Fruit fly (Drosophila melanogaster): Measurements from ENCODE around the gene PolA2.

The PolA2 gene

DNA sequence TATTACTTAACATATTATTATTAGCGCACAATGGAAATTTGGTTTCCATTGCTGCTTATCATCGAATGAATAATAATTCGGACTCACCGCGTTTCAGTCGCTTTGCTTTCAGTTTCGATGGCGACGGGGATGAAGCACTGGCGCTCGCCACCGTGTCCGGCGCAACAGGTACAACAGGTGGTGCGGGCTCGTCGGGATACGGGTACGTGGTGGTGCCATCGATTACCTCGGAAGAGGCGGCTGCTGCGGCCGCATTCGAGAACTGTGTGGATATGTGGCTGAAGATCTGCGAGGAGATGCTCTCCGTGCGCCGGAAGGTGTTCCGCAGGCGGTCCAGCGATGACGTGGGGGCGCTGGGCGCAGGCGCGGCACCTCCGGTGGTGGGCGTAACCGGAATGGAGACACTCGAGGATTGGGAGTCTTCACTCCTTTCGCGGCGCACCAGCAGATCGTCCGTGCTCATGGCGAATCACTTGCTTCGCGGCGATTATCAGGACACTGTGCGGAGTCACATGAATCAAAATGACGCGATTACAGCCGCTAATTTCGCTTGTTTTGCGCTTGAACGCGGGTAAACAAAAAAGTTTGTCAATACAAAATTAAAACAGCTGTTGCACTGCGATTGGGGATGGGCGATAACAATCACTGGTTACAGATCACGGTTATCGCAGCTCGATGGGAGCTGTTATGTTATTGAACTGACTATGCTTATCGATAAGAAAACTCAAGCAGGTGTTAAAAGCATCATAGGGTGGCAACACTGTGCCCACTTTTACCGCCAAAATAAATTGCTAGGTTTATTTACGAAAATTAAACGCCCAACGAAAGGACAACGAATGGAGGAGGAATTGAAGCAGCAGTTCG lies at the start of gene PolA2, which contains the start of gene CG31064 (continued):
- no peak for TF ChIP-seq CG15269 (tag; optimal IDR thresholded peaks at IDR 0.05)
- no peak for TF ChIP-seq gro (GFP tag; optimal IDR thresholded peaks at IDR 0.05)
- no peak for TF ChIP-seq H15 (GFP tag; IDR thresholded peaks at IDR 0.05)
- TF ChIP-seq dmrt11E (tag; optimal IDR thresholded peaks at IDR 0.05) = no peak
- TF ChIP-seq odd (GFP tag; optimal IDR thresholded peaks at IDR 0.05) = no peak
- no peak for TF ChIP-seq CG6689 (GFP tag; IDR thresholded peaks at IDR 0.05)
- peak; percentile 13; the same call in 1 of the 3 replicates for TF ChIP-seq Dbx (GFP tag; IDR thresholded peaks at IDR 0.05)
- TF ChIP-seq Xrp1 (GFP tag; IDR thresholded peaks at IDR 0.05) = peak; percentile 29; the same call in 1 of the 2 replicates
- no peak for TF ChIP-seq gem (tag; optimal IDR thresholded peaks at IDR 0.05)
- no peak for TF ChIP-seq CG7372 (GFP tag; IDR thresholded peaks at IDR 0.05)
- peak; percentile 6 for TF ChIP-seq CG13424 (tag; optimal IDR thresholded peaks at IDR 0.05)
- TF ChIP-seq Stat92E (GFP tag; optimal IDR thresholded peaks at IDR 0.05) = no peak
- peak; percentile 42; the same call in 1 of the 2 replicates for TF ChIP-seq CG9932 (GFP tag; IDR thresholded peaks at IDR 0.05)
- TF ChIP-seq insv (GFP tag; optimal IDR thresholded peaks at IDR 0.05) = no peak
- TF ChIP-seq CG7556 (GFP tag; optimal IDR thresholded peaks at IDR 0.05) = no peak
- TF ChIP-seq Jarid2 (GFP tag; optimal IDR thresholded peaks at IDR 0.05) = no peak
- TF ChIP-seq CG8359 (GFP tag; optimal IDR thresholded peaks at IDR 0.05; ENCODE audit: borderline replicate concordance) = no peak
- peak; percentile 3 for TF ChIP-seq CG12391 (tag; optimal IDR thresholded peaks at IDR 0.05)
- TF ChIP-seq CG34422 (GFP tag; IDR thresholded peaks at IDR 0.05) = peak; percentile 69; the same call in 2 of the 3 replicates
- peak; percentile 95 for TF ChIP-seq chinmo (GFP tag; IDR thresholded peaks at IDR 0.05; ENCODE audit: partially characterized antibody)
- TF ChIP-seq Fer2 (tag; optimal IDR thresholded peaks at IDR 0.05) = no peak
- TF ChIP-seq CG14050 (GFP tag; IDR thresholded peaks at IDR 0.05) = no peak
- no peak for TF ChIP-seq tio (GFP tag; optimal IDR thresholded peaks at IDR 0.05)
- TF ChIP-seq HHEX (GFP tag; optimal IDR thresholded peaks at IDR 0.05) = no peak
- no peak for TF ChIP-seq Kr (GFP tag; optimal IDR thresholded peaks at IDR 0.05)
- no peak for TF ChIP-seq CG9437 (GFP tag; optimal IDR thresholded peaks at IDR 0.05)
- no peak for TF ChIP-seq Atf-2 (GFP tag; optimal IDR thresholded peaks at IDR 0.05)
- no peak for TF ChIP-seq fd96Cb (tag; optimal IDR thresholded peaks at IDR 0.05)
- peak; percentile 72 for TF ChIP-seq sens (GFP tag)
- TF ChIP-seq Lpt (GFP tag; optimal IDR thresholded peaks at IDR 0.05) = no peak
- TF ChIP-seq CHES-1-like (GFP tag; optimal IDR thresholded peaks at IDR 0.05) = peak; percentile 29
- peak; percentile 89 to 97 for TF ChIP-seq crp (GFP tag; optimal IDR thresholded peaks at IDR 0.05)
- TF ChIP-seq Dref (GFP tag; IDR thresholded peaks at IDR 0.05) = peak; percentile 98
- no peak for TF ChIP-seq Oli (tag; optimal IDR thresholded peaks at IDR 0.05)
- peak; percentile 38 for TF ChIP-seq CG17912 (GFP tag; optimal IDR thresholded peaks at IDR 0.05)
- TF ChIP-seq CG16779 (GFP tag; IDR thresholded peaks at IDR 0.05) = no peak
- no peak for TF ChIP-seq ash1 (GFP tag; optimal IDR thresholded peaks at IDR 0.05)
- peak; percentile 42 for TF ChIP-seq CrebB (tag; optimal IDR thresholded peaks at IDR 0.05)
- no peak for TF ChIP-seq exex (tag; optimal IDR thresholded peaks at IDR 0.05)
- TF ChIP-seq CG14965 (GFP tag; optimal IDR thresholded peaks at IDR 0.05; ENCODE audit: borderline replicate concordance) = no peak
- no peak for TF ChIP-seq sqz (GFP tag; optimal IDR thresholded peaks at IDR 0.05)
- no peak for TF ChIP-seq shn (GFP tag; optimal IDR thresholded peaks at IDR 0.05)
- TF ChIP-seq Dip3 (GFP tag; optimal IDR thresholded peaks at IDR 0.05) = no peak
- TF ChIP-seq Mrtf (GFP tag; IDR thresholded peaks at IDR 0.05) = no peak
- TF ChIP-seq lola (GFP tag; optimal IDR thresholded peaks at IDR 0.05) = no peak
- TF ChIP-seq ato (GFP tag; IDR thresholded peaks at IDR 0.05; ENCODE audit: partially characterized antibody) = peak; percentile 75
- TF ChIP-seq CG18619 (GFP tag; optimal IDR thresholded peaks at IDR 0.05) = no peak
- TF ChIP-seq jumu (GFP tag; optimal IDR thresholded peaks at IDR 0.05) = peak; percentile 34

Data from whole organism, embryonic.